Fruit fly (Drosophila melanogaster) S2 (cell line): Measurements from ENCODE around the gene Hsp67Ba.

Experiments
- CG8478 ChIP-seq: fragments of >200 bp; optimal IDR thresholded peaks from 2 replicates; lab custom pipeline; 2018
- CTCF ChIP-seq, 2 experiments: fragments of >200 bp; optimal IDR thresholded peaks; 2 replicates each; lab custom pipeline; 2018

Hsp67Ba gene

DNA sequence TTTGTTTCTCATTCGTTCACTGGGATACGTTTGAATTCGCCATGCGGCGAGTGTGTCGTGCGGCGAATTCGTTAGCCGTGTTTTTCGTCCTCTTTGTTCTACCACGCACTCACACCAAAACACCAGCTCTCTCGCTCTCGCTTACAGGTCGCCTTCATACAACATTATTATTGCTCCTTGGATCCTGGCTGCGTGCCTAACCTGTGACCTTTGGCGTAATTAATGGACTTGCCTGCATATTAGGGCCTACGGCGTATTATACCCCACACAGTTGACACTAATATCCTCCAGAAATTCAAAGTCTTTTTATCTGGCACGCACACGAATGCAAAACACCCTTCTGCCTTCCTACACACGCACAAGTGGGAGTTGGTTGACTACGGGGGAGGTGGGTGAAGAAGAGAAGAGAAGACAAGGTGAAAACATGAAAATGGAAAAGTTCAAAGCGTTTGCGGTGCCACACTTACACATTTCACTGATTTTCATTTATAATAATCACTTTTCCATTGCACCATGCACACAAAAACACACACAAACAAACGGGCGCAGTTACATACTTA is 30.8 kb upstream of the Hsp67Ba start:
- TF ChIP-seq CTCF (optimal IDR thresholded peaks at IDR 0.05; lab: Kevin White, UChicago) (no peak), CG8478 (lab: Kevin White, UChicago) (no peak)

DNA sequence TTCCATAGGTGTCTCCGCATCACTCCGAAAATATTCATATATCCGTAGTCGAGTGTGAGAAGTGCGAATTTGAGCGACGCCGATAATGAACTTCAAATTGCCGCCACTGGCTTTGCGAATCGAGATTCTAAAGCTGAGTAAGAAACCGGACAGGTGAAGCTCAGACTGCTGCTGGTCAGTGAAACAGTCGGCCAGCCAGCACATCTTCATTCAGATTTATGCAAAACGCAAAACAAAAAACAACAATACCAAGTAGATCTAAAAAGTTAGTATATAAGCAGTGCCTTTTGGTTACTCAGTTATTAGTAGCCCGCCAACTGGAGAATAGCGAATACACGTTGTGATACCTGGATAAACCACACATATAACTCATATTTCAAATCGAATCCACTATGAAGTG is 25.2 kb upstream of the Hsp67Ba start, which contains the start of gene Cpr67B:
Gene Cpr67B (plus strand): TSS at position 301 of the 400 bp plus-strand sequence.
- TF ChIP-seq CTCF (optimal IDR thresholded peaks at IDR 0.05; lab: Kevin White, UChicago): no peak
- no peak for TF ChIP-seq CG8478 (lab: Kevin White, UChicago)

DNA sequence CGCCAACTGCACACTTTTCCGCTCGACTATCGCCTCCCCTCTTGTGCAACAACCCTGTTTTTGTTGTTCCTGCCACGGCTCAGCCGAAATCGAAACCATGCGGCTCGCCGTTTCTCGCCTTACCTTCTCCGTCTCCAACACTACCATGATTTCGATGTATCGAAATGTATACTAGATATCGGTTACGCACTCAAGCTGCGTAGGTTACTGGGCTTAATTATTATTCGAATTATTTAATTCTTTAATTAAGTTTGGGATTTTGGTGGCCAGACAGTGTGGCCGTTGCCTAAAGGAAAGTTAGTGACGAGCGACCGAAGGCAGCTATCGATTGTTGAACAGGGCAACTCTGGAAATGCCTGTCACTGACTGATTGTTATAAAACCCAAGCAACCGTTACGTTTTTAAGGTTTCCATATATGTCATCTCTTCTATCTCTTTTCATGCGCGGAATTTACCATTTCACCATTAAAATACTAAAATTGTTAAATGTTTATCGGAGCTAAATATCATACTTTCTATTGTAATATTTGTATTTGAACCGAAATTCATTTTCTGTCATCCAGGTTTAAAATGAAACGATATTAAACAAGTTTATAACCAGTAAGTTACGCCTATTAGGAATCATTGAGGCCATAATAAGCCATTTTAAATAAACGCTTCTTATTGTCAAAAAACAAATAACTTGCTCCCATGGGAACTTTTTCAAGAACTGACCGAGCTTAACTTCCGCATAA is 23.0 kb upstream of the Hsp67Ba start, which contains the start of gene eIF4E1:
Gene eIF4E1 (minus strand): TSS at position 304 of the 734 bp plus-strand sequence.
- TF ChIP-seq CG8478 (lab: Kevin White, UChicago) (no peak), CTCF (optimal IDR thresholded peaks at IDR 0.05; lab: Kevin White, UChicago) (peak in 1 of 2 experiments; percentile 12)

DNA sequence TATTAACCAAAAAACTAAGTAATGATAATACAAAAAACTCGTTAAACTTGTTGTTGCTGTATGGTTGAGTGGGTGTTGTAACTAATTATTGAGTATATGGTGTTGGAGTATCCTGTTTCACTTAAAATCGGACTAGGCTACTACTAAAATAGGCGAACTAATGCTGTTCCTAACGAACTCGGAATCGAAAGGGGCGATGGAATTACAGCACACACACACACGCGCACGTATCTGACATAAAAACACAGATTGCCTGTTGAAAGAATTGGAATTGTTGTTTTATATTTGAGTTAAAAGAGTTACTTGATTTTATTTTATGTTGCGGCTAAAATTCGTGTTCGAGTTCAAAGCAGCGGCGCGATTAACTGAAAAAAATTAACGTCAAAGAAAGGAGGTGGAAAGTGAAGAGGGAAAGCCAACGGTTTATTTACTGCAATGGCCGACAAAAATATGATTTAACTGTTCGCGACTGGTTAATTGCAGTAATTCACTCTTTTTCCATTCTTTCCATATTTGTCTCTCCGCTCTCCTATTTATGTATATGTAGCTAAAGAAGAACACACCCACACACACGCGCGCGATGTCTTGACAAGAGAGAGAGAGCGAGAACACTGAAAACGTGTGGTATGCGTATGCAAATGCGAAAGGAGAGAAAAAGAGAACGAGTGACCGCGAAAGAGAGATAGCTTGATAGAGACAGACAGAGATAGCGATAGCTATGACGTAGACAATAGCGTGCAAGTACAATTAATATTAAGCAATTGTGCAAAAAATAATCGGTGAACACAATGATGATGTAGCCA is 22.2 kb upstream of the Hsp67Ba start:
- TF ChIP-seq CTCF (optimal IDR thresholded peaks at IDR 0.05; lab: Kevin White, UChicago) (peak in 1 of 2 experiments; percentile 36), CG8478 (lab: Kevin White, UChicago) (no peak)

DNA sequence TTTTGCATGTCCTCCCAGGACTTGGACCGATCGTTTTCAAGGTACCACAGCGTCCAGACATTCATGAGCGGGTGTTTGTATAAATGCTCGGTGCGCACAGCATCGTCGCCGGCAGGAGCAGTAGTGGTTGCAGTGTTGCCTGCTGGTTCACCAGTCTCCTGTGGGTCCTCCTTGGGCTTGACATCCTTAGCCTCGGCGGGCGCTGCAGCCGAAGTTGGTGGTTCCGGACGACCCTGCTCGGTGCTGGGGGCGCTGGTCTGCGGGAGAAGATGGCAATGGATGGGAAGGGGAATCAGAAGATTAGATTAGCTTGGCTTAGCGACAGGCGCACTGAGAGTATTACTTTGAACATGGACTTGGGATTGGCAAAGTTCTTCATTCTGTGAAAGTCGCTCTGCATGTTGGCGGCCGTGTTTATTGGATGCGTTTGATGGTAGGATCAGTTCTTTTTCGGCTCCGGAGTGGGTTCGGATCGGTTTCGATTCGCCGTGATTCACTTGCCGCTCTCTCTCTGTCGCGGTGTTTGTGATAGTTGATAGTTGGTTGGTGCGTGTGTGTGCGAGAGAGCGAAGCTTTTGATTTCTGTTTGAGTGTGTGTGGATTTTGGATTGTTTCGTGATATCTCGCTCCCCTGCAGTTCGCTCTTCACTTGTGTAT is 21.5 kb upstream of the Hsp67Ba start:
- TF ChIP-seq CTCF (optimal IDR thresholded peaks at IDR 0.05; lab: Kevin White, UChicago): no peak

DNA sequence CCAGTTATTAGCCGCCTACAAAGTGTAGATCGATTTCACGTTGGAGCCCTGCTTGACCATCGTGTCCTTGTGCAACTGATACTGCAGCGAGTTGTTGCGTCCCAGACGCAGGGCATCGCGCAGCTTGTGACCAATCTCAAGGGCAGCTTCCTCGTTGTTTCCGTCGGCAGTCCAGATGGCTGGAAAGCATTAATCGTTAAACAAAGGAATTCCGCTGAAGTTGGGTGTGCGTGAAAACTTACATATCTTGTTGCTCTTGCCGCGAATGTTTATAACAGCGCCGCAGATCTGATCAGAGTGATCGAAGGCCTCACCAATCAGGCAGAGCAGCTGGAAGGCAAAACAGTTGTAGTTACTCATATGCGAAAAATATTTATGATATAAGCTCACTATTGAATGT is 20.5 kb upstream of the Hsp67Ba start:
- TF ChIP-seq CG8478 (lab: Kevin White, UChicago) (no peak), CTCF (optimal IDR thresholded peaks at IDR 0.05; lab: Kevin White, UChicago) (no peak)

DNA sequence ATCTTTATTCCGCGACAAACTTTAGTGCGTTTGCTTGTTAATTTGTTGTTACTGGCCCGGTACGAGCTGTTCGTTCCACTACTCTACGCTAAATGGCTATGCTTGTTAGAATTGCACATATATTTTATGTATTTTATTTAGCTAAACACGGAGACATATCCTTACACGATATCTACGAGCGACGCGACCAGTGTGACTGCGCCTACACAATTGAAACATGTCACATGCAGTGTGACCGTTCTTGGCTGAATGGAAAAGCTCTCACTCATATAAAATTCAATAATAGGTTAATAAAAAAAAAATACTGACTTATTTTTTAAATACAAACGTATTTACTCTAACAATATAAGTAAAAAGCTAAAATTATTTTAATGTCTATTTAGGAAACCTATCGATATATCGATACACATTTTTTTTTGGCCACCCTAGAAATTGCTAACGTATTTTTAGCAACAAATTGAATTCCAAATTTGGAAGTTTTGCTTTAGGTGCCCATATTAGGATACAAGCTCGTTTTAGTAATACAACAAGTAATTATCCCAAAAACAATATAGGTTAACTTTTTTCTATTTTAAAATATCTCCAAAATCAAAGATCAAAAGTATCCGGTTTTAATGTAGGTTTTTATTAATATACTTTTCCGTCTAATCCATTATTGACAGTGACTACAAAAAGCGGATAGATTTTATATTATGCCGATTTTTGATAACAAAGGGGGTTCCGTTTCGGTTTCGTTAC is 19.8 kb upstream of the Hsp67Ba start, which contains the start of gene CG4080:
Gene CG4080 (minus strand): TSS at position 215 of the 738 bp plus-strand sequence.
- TF ChIP-seq CTCF (optimal IDR thresholded peaks at IDR 0.05; lab: Kevin White, UChicago) (peak in 1 of 2 experiments; percentile 10), CG8478 (lab: Kevin White, UChicago) (no peak)

DNA sequence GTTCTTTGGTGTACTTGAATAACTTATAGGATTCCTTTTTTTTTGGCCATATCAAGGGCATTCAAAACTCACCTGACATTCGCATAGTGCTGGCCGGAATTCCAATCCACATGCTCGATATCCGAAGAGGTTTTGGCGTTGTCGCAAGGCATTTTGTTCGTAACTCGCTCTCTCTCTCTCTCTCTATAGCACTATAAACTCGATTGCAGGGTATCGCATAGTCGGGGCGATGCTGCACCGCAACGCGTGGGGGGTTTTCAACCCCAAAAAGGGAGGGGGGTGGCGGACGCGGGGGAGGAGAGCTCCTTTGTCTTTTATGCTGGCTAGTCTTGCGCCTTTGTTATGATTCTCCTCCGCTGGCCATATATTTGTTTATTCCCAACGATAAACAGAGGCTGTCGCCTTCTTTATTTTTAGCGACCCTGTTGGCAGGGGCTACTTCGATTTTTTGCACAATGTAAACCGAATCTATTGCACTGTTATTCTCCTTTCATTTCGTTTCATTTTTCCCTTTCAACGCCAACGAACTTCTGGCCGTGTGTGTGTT is 19.2 kb upstream of the Hsp67Ba start:
- TF ChIP-seq CG8478 (lab: Kevin White, UChicago): no peak
- no peak for TF ChIP-seq CTCF (optimal IDR thresholded peaks at IDR 0.05; lab: Kevin White, UChicago)

DNA sequence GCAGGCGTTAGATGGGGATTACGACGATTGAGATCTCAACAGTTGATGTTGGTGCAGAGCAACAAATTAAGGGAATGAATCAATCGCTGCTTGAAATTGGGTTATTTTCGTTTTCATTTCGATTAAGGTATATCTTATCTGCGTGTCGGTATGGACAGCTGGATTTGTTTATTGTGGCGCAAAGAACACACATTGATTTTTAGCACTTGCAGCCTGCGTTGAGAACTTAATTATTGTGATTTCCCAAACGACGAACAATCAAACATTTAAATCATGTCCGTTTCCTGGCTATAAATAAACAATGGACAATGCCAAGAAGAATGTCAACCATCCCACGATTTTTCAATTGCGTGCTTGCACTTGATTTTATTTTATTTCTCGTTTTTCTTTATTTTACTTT is 18.7 kb upstream of the Hsp67Ba start:
- TF ChIP-seq CTCF (optimal IDR thresholded peaks at IDR 0.05; lab: Kevin White, UChicago) (no peak), CG8478 (lab: Kevin White, UChicago) (no peak)

DNA sequence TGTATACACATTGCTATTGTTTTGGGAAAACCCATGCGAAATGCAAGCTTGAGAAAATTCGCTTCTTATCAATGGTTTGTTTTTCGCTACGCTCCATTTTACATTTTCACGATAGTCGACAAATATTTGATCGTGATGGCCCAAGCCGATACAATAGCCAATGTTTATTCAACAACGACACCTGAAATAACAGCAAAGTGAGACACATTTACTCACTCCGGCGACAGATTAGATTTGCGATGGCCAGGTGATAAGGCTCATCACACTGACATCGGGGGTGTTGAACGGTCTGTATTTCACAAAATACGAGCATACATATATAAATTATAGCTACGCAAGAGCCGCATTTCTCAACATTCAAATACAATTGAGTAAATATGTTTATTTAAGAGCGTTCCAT is 17.8 kb upstream of the Hsp67Ba start:
- TF ChIP-seq CG8478 (lab: Kevin White, UChicago) (no peak), CTCF (optimal IDR thresholded peaks at IDR 0.05; lab: Kevin White, UChicago) (no peak)

DNA sequence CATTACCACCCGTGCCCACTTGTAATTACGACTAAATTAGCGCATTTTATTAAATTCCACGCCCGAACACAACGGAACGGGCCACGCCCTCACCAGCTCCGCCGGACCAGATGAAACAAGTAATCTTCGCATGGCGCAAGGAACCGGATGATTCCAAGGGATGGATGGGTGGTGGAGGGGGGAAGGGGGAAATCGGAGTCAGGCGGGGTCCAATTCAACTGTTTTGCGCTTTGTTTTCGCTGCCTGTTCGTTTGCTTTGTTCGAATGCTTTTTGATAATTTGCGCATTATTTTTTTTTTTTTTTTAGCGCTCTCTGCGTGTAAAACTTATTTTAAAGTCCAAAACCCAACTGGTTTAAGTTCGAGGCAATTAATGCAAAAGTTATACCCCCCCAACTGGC is 17.4 kb upstream of the Hsp67Ba start:
- TF ChIP-seq CG8478 (lab: Kevin White, UChicago) (no peak), CTCF (optimal IDR thresholded peaks at IDR 0.05; lab: Kevin White, UChicago) (no peak)

DNA sequence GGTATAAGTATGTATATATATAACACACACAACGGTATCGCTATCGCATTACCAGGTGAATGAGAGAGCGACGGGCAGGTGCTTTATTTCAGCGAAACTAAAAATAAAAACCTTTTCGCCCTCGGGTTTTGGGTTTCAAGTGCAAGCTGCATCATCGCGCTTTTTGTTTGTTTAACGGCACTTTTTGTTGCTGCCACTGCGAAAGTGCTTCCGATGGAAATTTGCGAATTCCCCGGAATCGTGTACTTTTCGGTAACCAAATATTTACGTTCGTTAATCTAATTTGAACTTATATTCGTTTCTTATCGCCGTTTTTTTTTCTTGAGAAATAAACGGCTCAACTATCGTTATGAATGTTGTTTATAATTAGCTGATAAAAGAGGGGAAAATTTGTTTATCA is 16.7 kb upstream of the Hsp67Ba start:
- TF ChIP-seq CTCF (optimal IDR thresholded peaks at IDR 0.05; lab: Kevin White, UChicago): no peak
- no peak for TF ChIP-seq CG8478 (lab: Kevin White, UChicago)

DNA sequence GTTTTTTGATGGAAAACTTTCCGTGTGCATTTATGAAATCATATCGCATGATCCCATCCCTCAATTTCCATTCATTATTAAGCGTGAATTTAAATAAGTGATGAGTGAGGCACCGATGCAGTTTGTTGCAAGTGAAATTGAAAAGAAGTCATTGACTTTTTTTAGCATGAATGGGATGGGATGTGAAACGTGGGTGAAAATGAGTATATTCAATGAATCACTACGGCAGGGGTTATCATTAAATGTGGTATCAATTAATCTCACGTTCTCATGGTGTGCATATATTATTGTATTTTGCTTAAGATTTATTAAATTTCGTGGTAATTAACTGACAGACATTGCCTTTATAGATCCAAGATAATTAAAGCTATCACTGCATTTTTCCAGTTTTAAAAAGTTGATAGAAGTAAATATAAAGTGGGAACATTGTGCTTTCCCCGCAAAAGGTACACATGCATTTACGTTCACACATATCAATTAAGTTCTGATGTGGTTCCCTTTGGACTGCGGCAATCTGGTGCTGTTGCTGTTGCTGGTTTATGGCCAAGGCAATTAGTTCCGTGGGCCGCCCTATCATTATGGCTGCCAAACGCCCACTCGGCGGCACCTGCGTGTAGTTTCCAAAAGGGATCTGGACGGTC is 12.1 kb upstream of the Hsp67Ba start:
- TF ChIP-seq CTCF (optimal IDR thresholded peaks at IDR 0.05; lab: Kevin White, UChicago) (no peak), CG8478 (lab: Kevin White, UChicago) (no peak)
